Worm (Caenorhabditis elegans): ENCODE data around the gene F49F1.18.

Gene F49F1.18

DNA sequence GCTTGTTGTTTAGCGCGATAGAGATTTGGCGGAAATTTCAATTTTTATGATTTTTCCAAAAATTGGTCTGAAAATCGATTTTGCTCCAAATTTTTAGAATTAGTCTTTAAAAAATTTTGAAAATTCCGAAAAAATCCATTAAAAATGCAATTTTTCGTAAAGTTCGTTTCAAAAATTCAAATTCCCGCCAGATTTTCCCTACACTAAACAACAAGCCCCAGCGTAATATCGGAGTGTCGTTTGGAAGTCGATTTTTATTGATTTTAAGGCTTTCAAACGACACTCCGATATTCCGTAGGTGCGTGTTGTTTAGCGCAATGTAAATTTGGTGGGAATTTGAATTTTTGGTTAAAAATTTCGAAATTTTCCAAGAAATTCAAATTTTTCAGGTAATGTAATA is 36.5 kb upstream of the F49F1.18 start (continued):
- TF ChIP-seq lsl-1 (GFP tag; optimal IDR thresholded peaks at IDR 0.05) (peak; percentile 43), lin-40 (tag; optimal IDR thresholded peaks at IDR 0.05) (no peak), ztf-6 (GFP tag; IDR thresholded peaks at IDR 0.05) (no peak), akir-1 (GFP tag; optimal IDR thresholded peaks at IDR 0.05) (no peak), dox-1 (GFP tag; IDR thresholded peaks at IDR 0.05) (0 out of 2 replicates have a peak, but pooled peaks have one; percentile 36), mcd-1 (GFP tag; IDR thresholded peaks at IDR 0.05) (0 out of 2 replicates have a peak, but pooled peaks have one; percentile 12), rpc-1 (optimal IDR thresholded peaks at IDR 0.05) (no peak), rpc-1 (tag; optimal IDR thresholded peaks at IDR 0.05) (no peak), somi-1 (GFP tag; optimal IDR thresholded peaks at IDR 0.05) (no peak), ceh-91 (GFP tag; IDR thresholded peaks at IDR 0.05) (no peak), tbp1 (GFP tag; optimal IDR thresholded peaks at IDR 0.05) (no peak), ceh-58 (GFP tag; IDR thresholded peaks at IDR 0.05) (no peak), Y67H2A.10 (GFP tag; conservative IDR thresholded peaks at IDR 0.05) (no peak), lir-1 (GFP tag; conservative IDR thresholded peaks at IDR 0.05) (no peak)

- TF ChIP-seq dox-1 (GFP tag; IDR thresholded peaks at IDR 0.05) (no peak), xnd-1 (tag; optimal IDR thresholded peaks at IDR 0.05) (no peak), lsl-1 (GFP tag; optimal IDR thresholded peaks at IDR 0.05) (no peak), ceh-79 (tag; optimal IDR thresholded peaks at IDR 0.05) (no peak), ekl-4 (GFP tag; IDR thresholded peaks at IDR 0.05) (no peak), ztf-3 (GFP tag; optimal IDR thresholded peaks at IDR 0.05) (no peak), tbp1 (GFP tag; optimal IDR thresholded peaks at IDR 0.05) (no peak), Y79H2A.3 (GFP tag; conservative IDR thresholded peaks at IDR 0.05) (no peak), lin-40 (tag; optimal IDR thresholded peaks at IDR 0.05) (no peak), B0019.2 (GFP tag; conservative IDR thresholded peaks at IDR 0.05) (no peak), ceh-40 (GFP tag; IDR thresholded peaks at IDR 0.05) (no peak), ceh-27 (GFP tag; optimal IDR thresholded peaks at IDR 0.05) (no peak), unc-130 (GFP tag; optimal IDR thresholded peaks at IDR 0.05) (no peak), sdz-38 (tag; optimal IDR thresholded peaks at IDR 0.05) (no peak), ceh-100 (GFP tag; IDR thresholded peaks at IDR 0.05) (no peak)
Measured at ce11 chrIV:4176088-4176487, 35.9 kb upstream of the F49F1.18 start, which contains the start of gene dnj-15. dnj-15 (plus strand) TSS chrIV:4176388.

DNA sequence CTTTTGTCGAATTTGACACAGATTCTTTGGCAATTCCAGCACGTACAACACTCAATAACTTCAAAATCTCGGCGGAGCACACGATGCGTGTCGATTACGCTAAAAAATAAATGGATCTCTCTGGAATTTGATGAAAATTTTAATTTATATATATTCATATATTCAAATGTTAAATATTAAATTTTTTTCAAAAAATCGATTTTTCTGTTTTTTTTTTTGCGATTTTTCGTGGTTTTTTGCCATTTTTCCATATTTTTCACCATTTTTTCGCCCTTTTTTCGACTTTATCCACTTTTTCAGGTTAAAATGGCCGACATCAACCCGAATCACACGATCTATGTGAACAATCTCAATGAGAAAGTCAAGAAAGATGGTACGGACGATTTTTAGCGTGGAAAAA is 33.6 kb upstream of the F49F1.18 start, which contains the start of gene rnp-3:
TSS of gene rnp-3 (plus strand) at position 301 of the 400 bp plus-strand sequence.
- no peak for TF ChIP-seq nhr-80 (tag; optimal IDR thresholded peaks at IDR 0.05)

DNA sequence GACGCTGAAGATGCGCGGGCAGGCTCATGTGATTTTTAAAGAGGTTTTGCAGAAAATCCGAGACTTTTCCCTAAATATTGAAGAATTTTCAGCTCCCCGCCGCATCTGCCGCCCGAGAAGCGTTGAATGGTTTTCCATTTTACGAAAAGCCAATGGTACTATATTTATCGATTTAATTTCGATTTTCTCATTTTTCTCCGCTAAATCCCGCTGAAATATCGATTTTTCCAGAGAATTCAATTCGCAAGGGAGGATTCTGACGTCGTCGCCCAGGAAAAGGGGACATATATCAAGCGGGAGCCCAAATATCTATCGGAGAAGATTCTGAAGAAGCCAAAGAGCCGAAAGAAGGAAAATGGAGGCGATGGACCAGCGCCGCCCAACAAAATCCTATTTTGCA is 32.1 kb upstream of the F49F1.18 start:
- no peak for TF ChIP-seq lag-1 (GFP tag; IDR thresholded peaks at IDR 0.05)
- no peak for TF ChIP-seq F10E7.11 (tag; optimal IDR thresholded peaks at IDR 0.05)
- no peak for TF ChIP-seq C17E4.6 (GFP tag; IDR thresholded peaks at IDR 0.05)
- TF ChIP-seq hrde-1 (tag; optimal IDR thresholded peaks at IDR 0.05; ENCODE audit: borderline replicate concordance) = no peak
- TF ChIP-seq egrh-3 (GFP tag; IDR thresholded peaks at IDR 0.05) = no peak
- no peak for TF ChIP-seq hmg-1.2 (GFP tag; IDR thresholded peaks at IDR 0.05)
- no peak for TF ChIP-seq rpc-1 (optimal IDR thresholded peaks at IDR 0.05)
- TF ChIP-seq rpc-1 (tag; optimal IDR thresholded peaks at IDR 0.05) = no peak
- no peak for TF ChIP-seq him-1 (tag; optimal IDR thresholded peaks at IDR 0.05)
- TF ChIP-seq sptf-2 (GFP tag; optimal IDR thresholded peaks at IDR 0.05) = no peak
- TF ChIP-seq ztf-6 (GFP tag; IDR thresholded peaks at IDR 0.05) = no peak
- no peak for TF ChIP-seq Y53G8AR.9 (GFP tag; conservative IDR thresholded peaks at IDR 0.05)
- TF ChIP-seq let-526 (GFP tag; IDR thresholded peaks at IDR 0.05) = no peak
